Worm (Caenorhabditis elegans) whole organism, midembryonic: ENCODE measurements around the gene K06A9.1.

ENCODE experiments used
- T22C8.4 ChIP-seq: fragments of 200-800 bp; sonication (Bioruptor generic); IDR thresholded peaks from 2 replicates; pipeline ENCODE4 v1.3.6; 2022; ENCODE audit warnings: missing genetic modification characterization, missing compliant biosample characterization
- flt-1 ChIP-seq: fragments of 200-800 bp; sonication (Bioruptor generic); IDR thresholded peaks from 2 replicates; pipeline ENCODE4 v1.3.6; 2022; ENCODE audit warnings: missing genetic modification characterization, missing compliant biosample characterization
- klf-2 ChIP-seq: fragments of 200-800 bp; sonication (Bioruptor generic); conservative IDR thresholded peaks from 2 replicates; pipeline ENCODE4 v1.3.6; 2022; ENCODE audit warnings: missing genetic modification reagents, missing genetic modification characterization, missing compliant biosample characterization
- ref-1 ChIP-seq: fragments of 200-800 bp; sonication (Bioruptor generic); conservative IDR thresholded peaks from 2 replicates; pipeline ENCODE4 v1.3.6; 2022; ENCODE audit warnings: missing genetic modification reagents, missing genetic modification characterization, missing compliant biosample characterization
- ztf-23 ChIP-seq: fragments of 200-800 bp; sonication (Bioruptor generic); IDR thresholded peaks from 2 replicates; pipeline ENCODE4 v1.3.6; 2022; ENCODE audit warnings: missing genetic modification reagents, missing genetic modification characterization, missing compliant biosample characterization

DNA sequence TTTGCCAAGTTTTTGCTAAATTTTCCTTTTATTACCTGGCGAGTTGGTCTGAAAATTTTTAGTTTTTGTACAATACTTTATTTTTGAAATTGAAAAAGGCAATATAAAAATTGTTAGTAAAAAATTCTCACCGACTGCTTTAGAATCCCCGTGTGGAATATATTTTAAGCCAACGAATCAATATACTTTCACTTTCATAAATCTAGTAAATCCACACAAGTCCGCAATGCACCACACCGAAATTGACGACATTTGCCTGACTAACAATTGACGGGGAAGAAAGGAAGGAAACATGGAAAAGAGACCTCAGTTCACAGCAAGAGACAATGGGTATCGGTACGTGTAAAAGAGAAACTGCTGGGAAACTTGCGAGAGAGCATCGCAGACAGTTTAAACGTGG lies 47.8 kb upstream of the K06A9.1 start:
- TF ChIP-seq ztf-23 = no peak
- no peak for TF ChIP-seq ref-1 (GFP tag; lab: Robert Waterston, UW)
- TF ChIP-seq flt-1 (GFP tag; lab: Robert Waterston, UW) = no peak
- TF ChIP-seq klf-2 (GFP tag; lab: Robert Waterston, UW) = no peak
- TF ChIP-seq T22C8.4 (GFP tag; lab: Robert Waterston, UW) = no peak
